Fruit fly (Drosophila melanogaster) whole organism, larva: ENCODE results near the gene Ppm1.

Experiments used
- noc ChIP-seq: fragments of 200-800 bp; sonication (Bioruptor generic); optimal IDR thresholded peaks from 3 replicates; lab custom pipeline; 2019; ENCODE audit warnings: missing biosample characterization, mild to moderate bottlenecking, missing genetic modification characterization, moderate library complexity

The Ppm1 gene

DNA sequence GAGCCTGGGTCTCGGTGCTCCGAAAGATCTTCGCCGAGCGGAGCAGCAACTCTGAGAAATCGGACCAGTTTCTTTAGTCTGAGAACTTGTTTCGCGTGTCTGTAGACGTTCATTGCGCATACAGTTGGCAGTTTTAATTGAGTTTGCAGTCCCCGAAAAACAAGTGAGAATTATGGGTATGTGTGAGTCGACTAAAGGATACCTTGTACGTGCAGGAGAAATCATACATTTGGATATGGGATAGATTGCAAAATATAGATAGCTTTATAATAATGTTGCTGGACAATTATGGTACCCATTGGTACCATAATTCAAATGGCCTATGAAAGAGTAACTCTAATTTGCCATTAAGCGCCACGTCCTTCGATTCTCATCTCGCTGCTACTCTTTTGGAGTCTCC is 28.7 kb upstream of the Ppm1 start:
- TF ChIP-seq noc (tag; lab: Kevin White, UChicago), result no peak

DNA sequence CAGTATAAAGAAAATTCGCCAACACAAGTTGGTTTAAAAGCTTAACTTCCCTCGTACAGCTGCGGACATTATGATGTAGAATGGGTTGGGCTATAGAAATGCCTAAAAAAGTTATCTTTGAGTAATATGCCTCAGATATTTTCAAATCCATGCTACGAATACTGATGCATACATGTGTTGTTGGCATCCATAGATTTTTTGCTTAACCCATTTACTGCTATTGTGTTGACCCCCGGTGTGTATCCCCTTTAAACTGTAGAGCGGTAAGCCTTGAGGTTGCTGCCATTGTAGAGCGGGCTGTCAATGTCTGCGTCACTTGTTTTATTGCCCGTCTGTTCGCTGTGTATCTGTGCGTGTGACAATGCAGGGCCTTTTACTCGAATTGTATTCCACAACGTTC is 28.2 kb upstream of the Ppm1 start:
- TF ChIP-seq noc (tag; lab: Kevin White, UChicago), result peak; percentile 78

DNA sequence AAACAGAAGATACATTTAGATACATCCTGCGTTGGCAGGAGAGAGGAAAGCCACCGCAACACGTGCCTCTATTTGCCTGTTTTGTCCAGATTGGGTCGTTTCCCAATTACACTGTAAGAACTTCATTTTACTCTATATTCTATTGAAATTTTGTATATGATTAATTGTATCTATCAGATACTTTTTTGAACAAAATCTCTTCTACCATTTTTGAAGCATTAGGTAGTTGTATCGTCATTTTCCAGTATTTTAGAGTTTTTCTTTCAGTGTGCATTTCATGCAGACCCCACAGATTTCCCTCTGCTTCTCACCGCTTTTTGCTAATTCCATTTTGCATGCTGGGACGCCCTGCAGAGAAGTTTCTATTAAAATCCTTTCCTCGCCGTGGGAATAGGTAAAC is 26.6 kb upstream of the Ppm1 start:
- TF ChIP-seq noc (tag; lab: Kevin White, UChicago), result no peak

DNA sequence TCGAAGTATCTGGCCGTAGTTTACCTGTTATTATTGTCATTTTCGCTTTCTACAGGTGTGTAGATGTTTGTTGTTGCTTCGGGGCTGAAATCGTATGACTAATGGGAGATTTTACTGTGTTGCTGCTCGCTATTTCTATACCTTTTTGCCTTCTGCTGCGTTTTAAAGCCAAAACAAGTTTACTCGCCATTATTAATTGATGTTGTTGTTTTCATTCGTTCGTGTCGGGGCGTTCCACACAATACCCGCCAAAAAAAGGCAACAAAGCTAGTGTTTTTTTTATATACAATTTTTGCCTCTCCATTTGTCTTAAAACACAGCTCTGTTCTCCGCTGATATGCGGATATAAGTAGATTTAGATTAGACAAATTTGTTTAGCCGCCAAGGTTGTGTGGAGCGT is 25.8 kb upstream of the Ppm1 start:
- no peak for TF ChIP-seq noc (tag; lab: Kevin White, UChicago)

DNA sequence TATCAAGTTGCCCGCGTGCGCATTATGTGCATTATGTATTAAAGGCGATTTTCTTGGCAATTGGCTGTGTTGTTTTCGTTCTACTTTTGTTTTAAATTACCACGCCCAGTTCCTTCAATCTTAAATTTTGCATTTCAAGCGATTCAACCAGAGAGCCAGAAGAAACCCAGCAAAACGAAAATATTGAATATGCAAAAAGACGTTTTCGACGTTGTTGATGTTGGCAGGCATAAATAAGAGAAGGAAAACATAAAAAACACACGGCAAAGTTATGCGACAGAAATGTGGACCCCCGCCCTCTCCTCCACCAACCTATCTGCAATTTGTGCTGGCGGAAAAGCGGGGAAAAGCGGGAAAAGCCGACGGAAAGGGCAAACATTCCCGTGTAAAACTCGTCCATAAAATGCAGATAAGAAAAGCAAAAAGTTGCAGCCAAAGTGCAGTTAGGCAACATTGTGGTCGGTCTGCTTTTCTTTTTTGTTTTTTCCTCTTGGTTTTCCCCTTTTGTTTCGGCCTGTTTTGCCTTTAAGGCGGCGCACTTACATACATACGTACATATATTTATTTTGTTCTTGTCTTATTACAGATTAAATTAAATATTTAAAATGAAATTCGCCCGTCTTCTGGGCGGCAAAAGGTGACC is 25.1 kb upstream of the Ppm1 start:
- no peak for TF ChIP-seq noc (tag; lab: Kevin White, UChicago)

DNA sequence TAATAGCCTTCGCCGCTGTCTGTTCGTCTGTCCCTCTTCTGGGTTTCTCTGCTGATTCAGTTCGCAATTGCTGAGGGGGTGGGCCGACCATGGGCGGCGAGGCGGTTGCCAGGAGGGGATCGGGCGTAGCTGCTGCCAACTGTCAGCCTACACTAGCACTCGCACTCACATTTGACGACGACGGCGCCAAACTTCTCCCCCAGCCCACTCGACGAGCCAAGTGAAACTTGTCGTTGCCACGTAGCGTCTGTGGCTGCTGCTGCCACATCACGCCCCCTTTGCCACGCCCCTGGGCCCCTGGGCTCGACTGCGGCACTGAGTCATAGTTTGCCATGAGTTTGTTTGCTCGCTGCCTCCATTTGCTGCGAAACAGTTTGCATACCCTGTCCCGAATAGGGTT is 23.8 kb upstream of the Ppm1 start:
- no peak for TF ChIP-seq noc (tag; lab: Kevin White, UChicago)

DNA sequence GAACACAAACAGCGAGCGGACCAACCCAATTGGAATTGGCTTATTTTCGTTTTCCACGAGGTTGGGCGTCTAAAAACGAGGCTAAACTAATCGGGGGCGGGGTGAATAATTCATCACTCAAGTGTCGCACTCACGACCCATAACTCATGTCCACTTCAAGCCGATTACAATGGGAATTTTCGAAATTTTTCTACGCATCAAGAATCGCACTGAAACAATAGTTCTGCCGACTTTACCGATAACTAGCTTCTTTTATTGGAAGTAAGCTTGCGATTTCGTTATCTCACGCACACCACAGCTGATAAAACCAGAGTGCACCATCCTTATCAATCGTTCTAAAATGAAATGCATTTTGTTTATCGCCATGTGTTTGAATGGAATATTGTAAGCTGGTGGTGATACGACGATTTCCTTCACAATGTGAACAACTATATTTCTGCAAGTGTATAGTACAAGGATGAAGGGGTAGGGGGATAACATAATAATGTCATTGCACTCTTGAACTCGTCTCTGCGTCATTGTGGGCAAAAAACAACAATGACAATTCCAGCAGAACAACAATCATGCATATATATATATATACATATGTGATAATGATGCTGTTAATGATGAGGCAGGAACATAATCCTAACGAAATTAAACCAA is 21.6 kb upstream of the Ppm1 start:
- peak; percentile 3 for TF ChIP-seq noc (tag; lab: Kevin White, UChicago)

DNA sequence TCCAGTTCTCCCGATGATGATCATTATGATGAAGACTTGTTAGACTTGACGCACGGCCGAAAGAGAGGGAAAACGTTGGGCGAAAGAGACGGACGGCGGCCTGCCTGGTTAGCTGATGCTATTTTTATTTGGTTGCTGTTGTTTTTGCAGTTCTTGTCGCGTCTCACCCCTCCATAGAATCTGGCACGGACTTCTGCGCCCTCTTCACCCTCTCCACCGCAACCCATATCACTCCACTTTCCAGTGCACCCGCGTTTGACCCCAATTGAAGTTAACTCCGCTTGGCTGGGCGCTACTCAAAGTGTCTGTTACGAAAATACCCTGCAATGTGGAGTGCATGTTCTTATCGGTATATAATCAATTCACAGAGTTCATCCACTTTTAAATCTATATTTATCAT is 20.0 kb upstream of the Ppm1 start:
- TF ChIP-seq noc (tag; lab: Kevin White, UChicago), result no peak

DNA sequence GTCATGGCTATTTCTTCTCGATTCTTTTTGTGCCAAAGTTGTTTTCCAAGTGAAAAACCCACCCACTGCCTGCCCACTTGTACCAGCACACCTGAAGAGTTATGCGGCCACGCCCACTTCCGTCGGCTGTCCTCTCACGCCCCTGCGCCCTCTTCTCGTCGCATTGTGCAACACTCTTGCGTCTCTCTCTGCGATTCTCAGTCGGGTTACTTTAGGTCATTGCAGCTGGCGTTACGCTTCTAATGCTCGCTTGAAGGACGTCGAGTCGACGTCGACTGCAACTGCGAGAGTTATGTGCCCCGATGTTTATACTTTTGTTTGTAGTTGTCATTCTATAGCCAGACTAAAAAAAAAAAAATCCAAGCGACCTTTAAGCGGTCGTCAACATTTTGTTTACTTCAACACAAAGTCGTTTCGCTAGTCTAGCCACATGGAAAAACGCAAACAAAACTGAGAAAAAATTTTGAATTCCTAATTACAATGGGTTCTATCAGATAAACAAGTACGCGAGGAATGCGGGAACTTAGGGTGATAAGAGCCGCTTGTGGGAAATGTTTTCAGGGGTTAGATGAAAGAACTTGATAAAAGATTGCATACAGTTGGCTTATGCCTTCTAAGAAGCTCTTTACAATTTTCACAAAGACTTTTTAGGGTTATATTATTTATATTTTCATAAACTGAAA is 19.2 kb upstream of the Ppm1 start:
- no peak for TF ChIP-seq noc (tag; lab: Kevin White, UChicago)

DNA sequence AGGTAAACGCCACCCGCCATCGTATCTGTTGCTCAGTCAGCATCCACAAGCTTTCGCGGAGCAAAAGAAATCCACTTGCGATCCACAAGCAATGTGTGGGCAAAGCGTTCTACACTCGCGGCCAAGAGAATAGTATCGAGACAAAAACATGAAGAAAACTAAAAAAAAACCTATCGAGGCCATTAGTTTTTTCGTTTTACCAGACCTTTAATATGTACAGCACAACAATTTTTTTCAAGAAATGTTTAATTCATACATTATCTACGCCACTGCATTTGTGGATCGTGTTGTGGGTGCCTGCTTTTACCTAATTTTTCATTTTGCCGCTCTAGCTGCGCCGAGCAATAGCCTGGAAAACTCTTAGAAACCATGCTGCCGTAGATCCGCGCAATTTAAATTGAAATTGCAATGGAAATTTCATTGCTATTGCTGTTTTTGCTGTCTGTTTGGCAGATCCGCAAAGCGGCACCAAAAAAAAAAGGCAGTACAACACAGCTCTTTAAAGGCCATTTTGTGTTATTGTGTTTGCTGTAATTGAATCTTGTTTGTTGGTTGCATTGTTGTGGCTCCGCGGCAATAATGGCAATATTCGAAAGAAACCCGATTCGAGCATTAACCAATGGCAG is 18.0 kb upstream of the Ppm1 start:
- peak; percentile 18 for TF ChIP-seq noc (tag; lab: Kevin White, UChicago)

DNA sequence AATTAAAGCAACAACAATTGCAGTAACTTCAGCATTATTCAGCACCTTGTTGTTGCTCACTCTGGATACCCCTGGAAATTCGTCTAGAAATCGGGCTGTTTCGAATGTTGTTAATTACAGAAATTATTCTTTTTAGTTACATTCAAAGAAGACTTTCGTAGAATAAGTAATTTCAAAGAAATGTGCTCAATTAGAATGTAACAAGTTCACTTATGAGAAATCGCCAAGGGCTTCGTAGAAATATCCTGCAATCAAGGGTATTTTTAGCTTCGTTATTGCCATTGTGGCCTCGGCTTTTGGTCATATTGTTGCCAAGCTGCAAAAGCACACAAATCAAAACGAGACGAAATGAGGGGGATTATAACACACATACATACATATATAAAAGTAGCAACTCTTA is 17.2 kb upstream of the Ppm1 start:
- TF ChIP-seq noc (tag; lab: Kevin White, UChicago), result no peak

DNA sequence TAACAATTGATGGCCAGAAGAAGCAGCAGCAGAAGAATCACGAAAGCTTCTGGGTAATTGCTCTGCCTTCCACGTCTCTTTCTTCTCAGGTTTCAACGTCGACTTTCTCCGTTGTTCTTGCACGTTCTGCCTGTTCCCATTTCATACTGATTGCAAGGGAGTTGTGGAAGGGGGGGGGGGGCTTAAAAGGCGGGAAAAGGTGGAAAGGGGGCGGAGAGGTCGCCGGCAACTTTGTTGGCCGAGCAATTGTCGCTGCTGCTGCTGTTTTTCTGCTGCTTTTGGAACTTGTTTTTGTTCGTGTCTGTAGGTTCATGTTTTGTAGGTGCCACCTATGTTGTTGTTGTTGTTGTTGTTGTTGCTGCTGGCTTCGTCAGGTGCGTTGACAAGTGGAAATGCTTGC is 15.6 kb upstream of the Ppm1 start:
- TF ChIP-seq noc (tag; lab: Kevin White, UChicago), result no peak

DNA sequence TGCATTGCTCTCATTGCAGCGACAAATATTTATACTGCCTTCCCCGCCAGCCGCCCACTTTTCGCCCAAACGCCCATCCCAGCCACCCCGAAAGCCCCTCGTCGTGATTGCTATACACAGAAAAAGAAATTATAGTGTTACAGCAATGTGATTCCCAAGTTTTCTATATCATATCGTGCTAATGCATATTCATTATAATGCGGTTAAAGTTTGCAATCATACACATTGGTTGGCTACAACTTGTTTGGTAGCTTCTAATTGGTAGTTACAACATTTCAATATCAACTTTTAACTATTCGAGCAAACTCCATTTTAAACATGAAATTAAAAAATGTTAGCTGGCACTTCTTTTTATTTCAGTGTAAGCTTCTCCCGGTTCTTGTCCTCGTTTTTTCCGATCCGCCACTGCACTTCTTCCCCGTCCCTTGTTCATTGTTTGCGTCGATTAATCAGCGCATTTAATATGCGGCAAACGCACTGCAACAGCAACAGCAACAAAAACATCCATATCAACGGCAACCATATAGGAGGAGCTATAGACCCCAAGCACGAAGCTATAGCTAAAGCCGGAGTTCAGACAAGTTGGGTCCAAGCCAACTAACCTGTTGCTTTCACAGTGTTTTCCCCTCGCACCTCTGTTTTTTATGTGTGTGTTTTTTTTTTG is 15.0 kb upstream of the Ppm1 start:
- no peak for TF ChIP-seq noc (tag; lab: Kevin White, UChicago)

DNA sequence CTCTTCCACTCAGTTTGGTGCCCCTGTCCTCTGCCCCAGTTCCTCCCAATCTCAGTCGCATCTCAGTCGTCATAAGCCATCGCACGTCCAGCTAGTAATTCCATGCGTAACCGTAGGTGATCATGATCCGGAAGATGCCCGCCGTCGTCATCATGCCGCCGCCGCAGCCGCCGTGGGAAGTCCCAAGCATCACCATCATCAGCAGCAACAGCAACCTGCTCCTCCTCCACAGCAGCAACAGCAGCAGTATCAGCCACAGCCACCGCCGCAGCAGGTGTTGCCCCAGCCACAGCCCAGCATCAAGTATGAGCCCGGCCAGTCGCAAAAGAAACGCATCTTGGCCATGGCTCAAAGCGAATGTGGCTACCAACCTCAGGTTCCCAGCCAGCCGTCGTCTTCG is 8.2 kb upstream of the Ppm1 start:
- no peak for TF ChIP-seq noc (tag; lab: Kevin White, UChicago)

DNA sequence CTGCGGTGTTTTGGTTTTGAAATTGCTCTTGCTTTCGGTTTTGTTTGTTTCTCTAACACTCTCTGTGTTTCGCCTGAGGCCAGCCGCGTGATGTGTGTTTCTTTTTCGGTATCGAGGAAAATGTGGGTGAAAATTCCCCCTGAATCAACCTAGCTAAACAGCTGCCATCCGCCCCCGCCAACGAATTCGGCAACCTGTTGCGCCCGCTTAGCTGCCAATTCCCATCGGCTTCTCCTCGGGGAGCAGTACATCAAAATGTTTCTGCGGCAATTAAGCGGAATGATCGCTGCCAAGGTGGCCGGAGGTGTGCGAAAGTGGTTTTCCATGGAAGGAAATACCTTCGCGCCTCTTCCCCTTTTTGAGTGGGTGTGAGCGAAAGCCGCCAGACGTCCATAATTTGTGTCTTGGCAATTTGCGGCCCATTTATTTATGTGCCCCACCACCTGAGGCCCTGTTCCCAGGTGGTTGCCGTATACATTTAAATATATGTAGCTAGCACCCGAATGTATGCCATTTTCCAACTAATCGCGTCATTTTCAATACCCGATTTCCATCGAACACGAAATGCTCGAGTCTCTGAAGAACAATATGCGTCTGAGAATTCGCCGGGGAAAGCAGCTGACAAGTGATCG is 5.6 kb downstream of the Ppm1 start:
- TF ChIP-seq noc (tag; lab: Kevin White, UChicago), result no peak
